Fruit fly (Drosophila melanogaster): ENCODE data around the gene CG5644.

DNA sequence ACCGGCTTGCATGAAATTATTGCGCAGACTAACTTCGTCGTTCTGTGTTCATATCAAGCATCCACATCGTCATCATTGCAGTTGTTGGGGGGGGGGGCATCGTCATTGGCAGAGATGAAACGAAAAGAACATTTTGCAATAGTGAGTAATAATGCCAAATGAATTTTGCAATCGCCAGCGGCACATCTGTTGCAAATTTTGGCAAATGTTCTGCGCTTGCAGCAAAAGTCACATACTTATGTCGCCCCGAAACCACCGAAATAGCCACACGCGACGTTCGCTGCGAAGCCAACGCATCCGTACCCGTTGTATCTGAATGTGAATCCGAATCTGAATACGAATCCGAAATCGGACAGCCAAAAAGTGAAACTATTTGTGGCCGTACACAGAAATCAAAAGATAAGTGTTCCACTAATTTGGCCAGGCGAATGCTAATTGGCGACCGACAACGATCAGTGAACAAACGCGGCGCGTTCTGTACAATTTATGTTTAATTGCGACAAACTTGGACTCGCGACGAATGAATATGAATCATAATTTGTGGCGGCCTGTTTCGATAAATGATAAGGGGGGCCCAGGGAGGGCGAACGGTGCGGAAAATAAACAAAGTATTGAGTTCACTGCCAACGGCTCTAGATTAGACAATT is 31.7 kb downstream of the CG5644 start:
- TF ChIP-seq CG8478 (optimal IDR thresholded peaks at IDR 0.05) = no peak
- no peak for TF ChIP-seq psq (optimal IDR thresholded peaks at IDR 0.05)
- TF ChIP-seq usp (GFP tag; optimal IDR thresholded peaks at IDR 0.05) = no peak
- no peak for TF ChIP-seq pan (optimal IDR thresholded peaks at IDR 0.05)

Data from whole organism.